In genomic region chr3R:16239304-16239703, dm6 we compare ENCODE assay signal across 1 fruit fly cellular context.
TF ChIP-seq lines count a peak whose summit lies in the region.

No protein-coding gene starts in this region.

TF ChIP-seq in whole organism, embryonic, 481 proteins besides CTCF, POLR2A, EP300 and RAD21 (continued from another document):
- TF ChIP-seq sr (GFP tag; IDR thresholded peaks at IDR 0.05; lab: Robert Waterston, UW) = no peak
- TF ChIP-seq CG2875 (GFP tag; optimal IDR thresholded peaks at IDR 0.05; lab: Kevin White, UChicago) = no peak
- TF ChIP-seq aop (GFP tag; IDR thresholded peaks at IDR 0.05; lab: Robert Waterston, UW) = no peak
- peak; percentile 50 for TF ChIP-seq cg (GFP tag; optimal IDR thresholded peaks at IDR 0.05; lab: Kevin White, UChicago)
- no peak for TF ChIP-seq CG13424 (tag; optimal IDR thresholded peaks at IDR 0.05; lab: Kevin White, UChicago)
- TF ChIP-seq MTF-1 (GFP tag; optimal IDR thresholded peaks at IDR 0.05; lab: Kevin White, UChicago; ENCODE audit: borderline replicate concordance) = no peak
